Worm (Caenorhabditis elegans): ENCODE data around the gene R53.8.

DNA sequence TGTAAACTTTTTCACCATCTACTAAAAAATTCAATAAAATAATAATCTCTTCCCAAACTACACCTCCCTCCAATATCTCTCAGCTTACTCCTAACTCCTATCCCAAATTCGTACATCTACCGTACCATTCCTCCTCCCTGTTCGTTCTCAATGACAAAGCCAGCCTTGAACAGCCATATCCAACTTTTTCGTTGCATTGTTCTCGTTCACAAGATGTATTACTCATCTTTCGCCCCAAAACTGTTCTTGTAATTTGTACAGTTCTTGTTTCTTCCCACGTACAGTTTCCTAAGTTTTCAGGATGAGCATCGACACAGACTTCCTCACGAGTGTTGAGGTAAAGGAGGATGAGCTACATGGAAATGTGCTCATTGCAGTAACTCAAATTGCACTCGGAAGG is 21.6 kb upstream of the R53.8 start, which contains the start of gene egl-43:
- TF ChIP-seq ztf-29 (GFP tag; IDR thresholded peaks at IDR 0.05) (no peak), flt-1 (GFP tag; IDR thresholded peaks at IDR 0.05) (no peak)

Data from whole organism, midembryonic.